In genomic region chrIII:7199467-7199866, ce11 we compare ENCODE assay signal across 1 worm cellular context.
A peak's percentile ranks its signal among the peaks of the same experiment; 100 is the strongest.
TF ChIP-seq lines count a peak whose summit lies in the region.

No protein-coding gene starts in this region.

TF ChIP-seq in whole organism, L2 larva, 48 proteins besides CTCF, POLR2A, EP300 and RAD21 (continued from another document):
- TF ChIP-seq nhr-21 (tag; optimal IDR thresholded peaks at IDR 0.05; lab: Kevin White, UChicago) (peak; percentile 64), crh-2 (tag; optimal IDR thresholded peaks at IDR 0.05; lab: Kevin White, UChicago) (no peak), dmd-4 (tag; optimal IDR thresholded peaks at IDR 0.05; lab: Kevin White, UChicago) (no peak), nhr-11 (tag; optimal IDR thresholded peaks at IDR 0.05; lab: Kevin White, UChicago) (no peak), sma-3 (GFP tag; optimal IDR thresholded peaks at IDR 0.05; lab: Kevin White, UChicago) (peak; percentile 14), skn-1 (tag; optimal IDR thresholded peaks at IDR 0.05; lab: Kevin White, UChicago) (no peak), zag-1 (tag; optimal IDR thresholded peaks at IDR 0.05; lab: Kevin White, UChicago) (no peak), nhr-25 (tag; optimal IDR thresholded peaks at IDR 0.05; lab: Kevin White, UChicago) (peak; percentile 70), mbf-1 (tag; optimal IDR thresholded peaks at IDR 0.05; lab: Kevin White, UChicago) (no peak), R02D3.7 (tag; optimal IDR thresholded peaks at IDR 0.05; lab: Kevin White, UChicago) (no peak), aly-2 (tag; optimal IDR thresholded peaks at IDR 0.05; lab: Kevin White, UChicago) (no peak), Y55F3AM.14 (GFP tag; optimal IDR thresholded peaks at IDR 0.05; lab: Kevin White, UChicago) (no peak), nhr-77 (tag; optimal IDR thresholded peaks at IDR 0.05; lab: Kevin White, UChicago) (no peak), ztf-1 (GFP tag; conservative IDR thresholded peaks at IDR 0.05; lab: Robert Waterston, UW) (no peak), ceh-82 (tag; optimal IDR thresholded peaks at IDR 0.05; lab: Kevin White, UChicago) (no peak), lin-11 (tag; optimal IDR thresholded peaks at IDR 0.05; lab: Kevin White, UChicago) (no peak), nhr-6 (tag; optimal IDR thresholded peaks at IDR 0.05; lab: Kevin White, UChicago) (no peak), snpc-4 (tag; optimal IDR thresholded peaks at IDR 0.05; lab: Kevin White, UChicago) (no peak)
